Worm (Caenorhabditis elegans): ENCODE measurements around the gene Y102A11A.9.
A peak's percentile ranks its signal among the peaks of the same experiment; 100 is the strongest.

Gene Y102A11A.9

ce11 chrX:2050212-2050611 lies 37.3 kb downstream of the Y102A11A.9 start:
- TF ChIP-seq nhr-77 (tag; optimal IDR thresholded peaks at IDR 0.05) = no peak
- no peak for TF ChIP-seq ztf-4 (tag; optimal IDR thresholded peaks at IDR 0.05)

ce11 chrX:2051602-2052001 lies 38.7 kb downstream of the Y102A11A.9 start, which contains the start of gene Y102A11A.1:
Y102A11A.1 (plus strand) TSS chrX:2051824.
- TF ChIP-seq fos-1 (tag; optimal IDR thresholded peaks at IDR 0.05) (peak; percentile 23), F13H6.1 (tag; optimal IDR thresholded peaks at IDR 0.05) (no peak)

ce11 chrX:2064730-2065129 lies 51.8 kb downstream of the Y102A11A.9 start, which contains the start of gene F49H12.7:
F49H12.7 (plus strand) TSS chrX:2065030.
- TF ChIP-seq aly-2 (tag; optimal IDR thresholded peaks at IDR 0.05) (no peak), nhr-11 (tag; optimal IDR thresholded peaks at IDR 0.05) (no peak), C34F6.9 (tag; optimal IDR thresholded peaks at IDR 0.05) (no peak), ama-1 (optimal IDR thresholded peaks at IDR 0.05) (no peak)

All from whole organism, L2 larva.